Fruit fly (Drosophila melanogaster) whole organism, adult: ENCODE data around the gene Fatp1.

Source experiments
- CG11617 ChIP-seq: fragments of 200-800 bp; sonication (Bioruptor generic); optimal IDR thresholded peaks from 2 replicates; lab custom pipeline; 2017; ENCODE audit warnings: mild to moderate bottlenecking, missing biosample characterization, missing genetic modification reagents, missing genetic modification characterization
- CG12768 ChIP-seq: fragments of 200-800 bp; sonication (Bioruptor generic); optimal IDR thresholded peaks from 2 replicates; lab custom pipeline; 2017; ENCODE audit warnings: missing biosample characterization, missing genetic modification characterization, mild to moderate bottlenecking, moderate library complexity, missing genetic modification reagents
- CG14711 ChIP-seq: fragments of 200-800 bp; sonication (Bioruptor generic); optimal IDR thresholded peaks from 2 replicates; lab custom pipeline; 2018; ENCODE audit warnings: missing biosample characterization, mild to moderate bottlenecking, missing genetic modification characterization, moderate library complexity
- CG1620 ChIP-seq: fragments of 200-800 bp; sonication (Bioruptor generic); optimal IDR thresholded peaks from 2 replicates; lab custom pipeline; 2016; ENCODE audit warnings: missing biosample characterization, missing genetic modification characterization
- CG33017 ChIP-seq: fragments of 200-800 bp; sonication (Bioruptor generic); optimal IDR thresholded peaks from 2 replicates; lab custom pipeline; 2018; ENCODE audit warnings: missing biosample characterization, mild to moderate bottlenecking, missing genetic modification characterization, moderate library complexity
- CG5204 ChIP-seq: fragments of 200-800 bp; sonication (Bioruptor generic); optimal IDR thresholded peaks from 2 replicates; lab custom pipeline; 2016; ENCODE audit warnings: missing biosample characterization, missing genetic modification characterization
- CG7045 ChIP-seq: fragments of 200-800 bp; sonication (Bioruptor generic); optimal IDR thresholded peaks from 2 replicates; lab custom pipeline; 2017; ENCODE audit warnings: missing biosample characterization, mild to moderate bottlenecking, missing genetic modification characterization
- CG7101 ChIP-seq: fragments of 200-800 bp; sonication (Bioruptor generic); optimal IDR thresholded peaks from 2 replicates; lab custom pipeline; 2018; ENCODE audit warnings: missing biosample characterization, mild to moderate bottlenecking, missing genetic modification characterization, moderate library complexity
- Clk ChIP-seq: fragments of 200-800 bp; sonication (Bioruptor generic); optimal IDR thresholded peaks from 2 replicates; lab custom pipeline; 2017; ENCODE audit warnings: missing biosample characterization, missing genetic modification characterization
- Crg-1 ChIP-seq: fragments of 200-800 bp; sonication (Bioruptor generic); optimal IDR thresholded peaks from 2 replicates; lab custom pipeline; 2016; ENCODE audit warnings: missing biosample characterization, missing genetic modification characterization
- Hr96 ChIP-seq: fragments of 200-800 bp; sonication (Bioruptor generic); optimal IDR thresholded peaks from 2 replicates; lab custom pipeline; 2016; ENCODE audit warnings: missing biosample characterization, missing genetic modification characterization
- Mnt ChIP-seq: fragments of 200-800 bp; sonication (Bioruptor generic); optimal IDR thresholded peaks from 2 replicates; lab custom pipeline; 2016; ENCODE audit warnings: missing biosample characterization, mild to moderate bottlenecking, missing genetic modification characterization
- bab1 ChIP-seq: fragments of 200-800 bp; sonication (Bioruptor generic); optimal IDR thresholded peaks from 3 replicates; lab custom pipeline; 2019; ENCODE audit warnings: missing biosample characterization, mild to moderate bottlenecking, missing genetic modification characterization, moderate library complexity
- cic ChIP-seq: fragments of 200-800 bp; sonication (Bioruptor generic); optimal IDR thresholded peaks from 2 replicates; lab custom pipeline; 2017; ENCODE audit warnings: missing biosample characterization, mild to moderate bottlenecking, missing genetic modification characterization, moderate library complexity
- cnc ChIP-seq, 2 experiments: fragments of >200 bp; optimal IDR thresholded peaks; 2 replicates each; lab custom pipeline; 2017
- kay ChIP-seq: fragments of 200-800 bp; sonication (Bioruptor generic); peaks from one replicate; lab custom pipeline; 2016; ENCODE audit warnings: missing biosample characterization, missing genetic modification characterization, borderline replicate concordance
- ovo ChIP-seq: fragments of 200-800 bp; sonication (Bioruptor generic); optimal IDR thresholded peaks from 2 replicates; lab custom pipeline; 2016; ENCODE audit warnings: missing biosample characterization, missing genetic modification characterization
- pad ChIP-seq: fragments of 200-800 bp; sonication (Bioruptor generic); optimal IDR thresholded peaks from 3 replicates; lab custom pipeline; 2017; ENCODE audit warnings: missing biosample characterization, missing genetic modification characterization, mild to moderate bottlenecking, moderate library complexity, missing genetic modification reagents
- tj ChIP-seq: fragments of 200-800 bp; sonication (Bioruptor generic); optimal IDR thresholded peaks from 3 replicates; lab custom pipeline; 2017; ENCODE audit warnings: missing biosample characterization, mild to moderate bottlenecking, missing genetic modification characterization, moderate library complexity
- toe ChIP-seq: fragments of 200-800 bp; sonication (Bioruptor generic); optimal IDR thresholded peaks from 2 replicates; lab custom pipeline; 2016; ENCODE audit warnings: missing biosample characterization, missing genetic modification characterization

Fatp1 gene

dm6 chr2L:10517085-10517484, at the start of gene Fatp1, which contains the start of gene Lrr47:
Gene Fatp1, minus strand, starts transcription at chr2L:10517218.
Gene Lrr47, plus strand, starts transcription at chr2L:10517335.
- TF ChIP-seq CG14711 (tag; lab: Kevin White, UChicago) (peak; percentile 45), bab1 (no peak), Clk (GFP tag; lab: Kevin White, UChicago) (no peak), ovo (GFP tag; lab: Kevin White, UChicago) (peak; percentile 7)

dm6 chr2L:10565674-10566073, 48.7 kb upstream of the Fatp1 start:
- TF ChIP-seq CG11617 (GFP tag; lab: Kevin White, UChicago) (no peak), cnc (optimal IDR thresholded peaks at IDR 0.05; lab: Kevin White, UChicago) (no peak), Clk (GFP tag; lab: Kevin White, UChicago) (no peak), Crg-1 (GFP tag; lab: Kevin White, UChicago) (no peak), toe (no peak), bab1 (no peak), pad (GFP tag; lab: Kevin White, UChicago) (no peak), CG12768 (GFP tag; lab: Kevin White, UChicago) (no peak), CG14711 (tag; lab: Kevin White, UChicago) (no peak), cic (GFP tag; lab: Kevin White, UChicago) (no peak), kay (GFP tag; lab: Kevin White, UChicago) (no peak), Mnt (GFP tag; lab: Kevin White, UChicago) (no peak), tj (no peak), CG7101 (tag; lab: Kevin White, UChicago) (no peak), CG5204 (GFP tag; lab: Kevin White, UChicago) (no peak), CG33017 (no peak), ovo (GFP tag; lab: Kevin White, UChicago) (no peak), Hr96 (no peak), CG1620 (no peak), CG7045 (GFP tag; lab: Kevin White, UChicago) (no peak)

- TF ChIP-seq tj (no peak), CG12768 (GFP tag; lab: Kevin White, UChicago) (no peak), Mnt (GFP tag; lab: Kevin White, UChicago) (no peak), CG5204 (GFP tag; lab: Kevin White, UChicago) (no peak), CG1620 (no peak), bab1 (no peak), cic (GFP tag; lab: Kevin White, UChicago) (no peak), toe (no peak), ovo (GFP tag; lab: Kevin White, UChicago) (no peak), CG33017 (no peak), CG7045 (GFP tag; lab: Kevin White, UChicago) (no peak), Hr96 (no peak), Clk (GFP tag; lab: Kevin White, UChicago) (no peak), CG7101 (tag; lab: Kevin White, UChicago) (no peak), cnc (optimal IDR thresholded peaks at IDR 0.05; lab: Kevin White, UChicago) (no peak), CG14711 (tag; lab: Kevin White, UChicago) (no peak), Crg-1 (GFP tag; lab: Kevin White, UChicago) (no peak), CG11617 (GFP tag; lab: Kevin White, UChicago) (no peak)
These were observed 38.3 kb upstream of the Fatp1 start for dm6 chr2L:10555269-10555668.

dm6 chr2L:10554676-10555075, 37.7 kb upstream of the Fatp1 start:
- TF ChIP-seq CG5204 (GFP tag; lab: Kevin White, UChicago) (no peak), bab1 (no peak), kay (GFP tag; lab: Kevin White, UChicago) (no peak), pad (GFP tag; lab: Kevin White, UChicago) (no peak), CG7045 (GFP tag; lab: Kevin White, UChicago) (no peak), toe (no peak), Mnt (GFP tag; lab: Kevin White, UChicago) (no peak), CG7101 (tag; lab: Kevin White, UChicago) (no peak), Clk (GFP tag; lab: Kevin White, UChicago) (no peak), CG11617 (GFP tag; lab: Kevin White, UChicago) (no peak), cic (GFP tag; lab: Kevin White, UChicago) (no peak), CG33017 (no peak), cnc (optimal IDR thresholded peaks at IDR 0.05; lab: Kevin White, UChicago) (no peak), ovo (GFP tag; lab: Kevin White, UChicago) (no peak), CG12768 (GFP tag; lab: Kevin White, UChicago) (no peak)

dm6 chr2L:10553692-10554091, 36.7 kb upstream of the Fatp1 start:
- TF ChIP-seq Hr96 = no peak

dm6 chr2L:10552807-10553206, 35.8 kb upstream of the Fatp1 start:
- TF ChIP-seq Mnt (GFP tag; lab: Kevin White, UChicago) = no peak
- peak; percentile 12 for TF ChIP-seq kay (GFP tag; lab: Kevin White, UChicago)
- TF ChIP-seq Clk (GFP tag; lab: Kevin White, UChicago) = no peak
- no peak for TF ChIP-seq Hr96
- TF ChIP-seq pad (GFP tag; lab: Kevin White, UChicago) = no peak
- no peak for TF ChIP-seq bab1
- TF ChIP-seq CG7045 (GFP tag; lab: Kevin White, UChicago) = no peak
- TF ChIP-seq CG11617 (GFP tag; lab: Kevin White, UChicago) = no peak
- no peak for TF ChIP-seq CG5204 (GFP tag; lab: Kevin White, UChicago)
- no peak for TF ChIP-seq CG33017
- TF ChIP-seq tj = no peak
- TF ChIP-seq toe = no peak
- TF ChIP-seq CG14711 (tag; lab: Kevin White, UChicago) = no peak
- TF ChIP-seq Crg-1 (GFP tag; lab: Kevin White, UChicago) = peak; percentile 36
- no peak for TF ChIP-seq cnc (optimal IDR thresholded peaks at IDR 0.05; lab: Kevin White, UChicago)
- TF ChIP-seq ovo (GFP tag; lab: Kevin White, UChicago) = no peak
- peak; percentile 53 for TF ChIP-seq CG7101 (tag; lab: Kevin White, UChicago)
- peak; percentile 75 for TF ChIP-seq cic (GFP tag; lab: Kevin White, UChicago)
- no peak for TF ChIP-seq CG12768 (GFP tag; lab: Kevin White, UChicago)
- TF ChIP-seq CG1620 = no peak
